Worm (Caenorhabditis elegans) whole organism, young adult: Measurements from ENCODE around the gene hadb-1.

ENCODE experiments used
- F23B12.7 ChIP-seq: sonication (generic microtip); optimal IDR thresholded peaks from 2 replicates; lab custom pipeline; 2017; ENCODE audit warnings: missing genetic modification characterization, mild to moderate bottlenecking, missing compliant biosample characterization, antibody characterized with exemption, moderate library complexity; ENCODE audit not compliant: insufficient read depth
- hmg-1.2 ChIP-seq: fragments of 200-800 bp; sonication (Bioruptor generic); IDR thresholded peaks from 2 replicates; pipeline ENCODE4 v1.3.6; 2022; ENCODE audit warnings: missing genetic modification reagents, missing genetic modification characterization, missing compliant biosample characterization
- hsf-1 ChIP-seq: fragments of 200-800 bp; sonication (Bioruptor generic); IDR thresholded peaks from 2 replicates; pipeline ENCODE4 v1.3.6; 2022; ENCODE audit warnings: missing genetic modification reagents, missing genetic modification characterization, missing compliant biosample characterization
- nhr-90 ChIP-seq: sonication (generic microtip); optimal IDR thresholded peaks from 2 replicates; lab custom pipeline; 2016; ENCODE audit warnings: missing genotype, mild to moderate bottlenecking, missing genetic modification characterization, missing compliant biosample characterization

DNA sequence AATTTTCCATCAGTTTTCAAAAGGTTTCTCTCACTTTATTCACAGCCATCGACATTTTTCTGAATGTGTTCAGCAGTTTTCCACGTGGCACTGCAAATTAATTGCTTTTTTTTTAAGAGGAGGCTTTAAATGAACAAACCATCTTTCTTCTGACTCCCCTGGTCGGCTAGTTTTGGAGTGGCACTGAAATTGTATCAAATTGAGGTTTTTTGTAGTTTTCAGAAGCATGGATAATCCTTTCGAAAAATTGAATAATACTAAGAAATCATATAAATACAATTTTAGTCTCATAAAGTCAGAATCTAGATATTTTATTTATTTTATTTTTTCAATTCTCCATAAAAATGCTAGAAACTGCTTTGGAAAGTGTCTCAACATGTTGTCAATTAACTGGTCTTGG is 16.5 kb upstream of the hadb-1 start, which contains the start of gene B0303.16:
- TF ChIP-seq hsf-1 (GFP tag; lab: Robert Waterston, UW) = no peak
- TF ChIP-seq hmg-1.2 (GFP tag; lab: Robert Waterston, UW) = no peak
- TF ChIP-seq nhr-90 = no peak
- no peak for TF ChIP-seq F23B12.7
